Fruit fly (Drosophila melanogaster) whole organism: ENCODE results near the gene GILT2.

Source experiments
- CG8478 ChIP-seq: fragments of >200 bp; optimal IDR thresholded peaks from 2 replicates; lab custom pipeline; 2018; ENCODE audit warnings: inconsistent platforms
- EcR ChIP-seq, 2 experiments: fragments of >200 bp; optimal IDR thresholded peaks; 2 replicates each; lab custom pipeline; 2017; ENCODE audit warnings: missing biosample characterization in 2 of 2, missing genetic modification characterization in 2 of 2, missing genetic modification reagents in 2 of 2
- pan ChIP-seq: fragments of >200 bp; optimal IDR thresholded peaks from 2 replicates; lab custom pipeline; 2017
- psq ChIP-seq: fragments of >200 bp; optimal IDR thresholded peaks from 2 replicates; lab custom pipeline; 2017
- usp ChIP-seq: fragments of >200 bp; optimal IDR thresholded peaks from 2 replicates; lab custom pipeline; 2017; ENCODE audit warnings: missing biosample characterization, missing genetic modification characterization, mixed read lengths

dm6 chr3R:23659598-23659997 lies 19.1 kb upstream of the GILT2 start:
- TF ChIP-seq psq (lab: Kevin White, UChicago) (no peak), pan (lab: Kevin White, UChicago) (no peak), usp (GFP tag; lab: Kevin White, UChicago) (no peak), CG8478 (lab: Kevin White, UChicago) (no peak), EcR (GFP tag; optimal IDR thresholded peaks at IDR 0.05; lab: Kevin White, UChicago) (no peak)
